Fruit fly (Drosophila melanogaster): ENCODE data around the gene hoe1.

hoe1 gene

dm6 chr2L:4945300-4945699 is 13.1 kb upstream of the hoe1 start, which contains the start of the genes mRpL24 and betaggt-I (continued):
- TF ChIP-seq esg (GFP tag; conservative IDR thresholded peaks at IDR 0.05) = peak; percentile 95
- TF ChIP-seq cato (GFP tag; optimal IDR thresholded peaks at IDR 0.05; ENCODE audit: borderline replicate concordance) = peak; percentile 89
- no peak for TF ChIP-seq abd-A (tag; optimal IDR thresholded peaks at IDR 0.05)
- TF ChIP-seq CG18011 (GFP tag; optimal IDR thresholded peaks at IDR 0.05) = peak; percentile 85
- no peak for TF ChIP-seq nau (GFP tag; optimal IDR thresholded peaks at IDR 0.05)
- TF ChIP-seq rib (GFP tag; IDR thresholded peaks at IDR 0.05) = peak; percentile 92
- peak; percentile 99 for TF ChIP-seq vvl (GFP tag; IDR thresholded peaks at IDR 0.05)
- peak; percentile 96 for TF ChIP-seq ap (GFP tag; IDR thresholded peaks at IDR 0.05)
- TF ChIP-seq CG11398 (GFP tag; optimal IDR thresholded peaks at IDR 0.05) = peak; percentile 28
- peak; percentile 95 for TF ChIP-seq nerfin-1 (tag; optimal IDR thresholded peaks at IDR 0.05)
- TF ChIP-seq ems (GFP tag; optimal IDR thresholded peaks at IDR 0.05) = peak; percentile 57
- peak; percentile 95 for TF ChIP-seq CG12942 (GFP tag; optimal IDR thresholded peaks at IDR 0.05)
- peak; percentile 60 for TF ChIP-seq Elba2 (GFP tag; optimal IDR thresholded peaks at IDR 0.05)
- TF ChIP-seq CG3065 (GFP tag; optimal IDR thresholded peaks at IDR 0.05) = peak; percentile 90
- peak; percentile 98 for TF ChIP-seq HmgZ (tag; optimal IDR thresholded peaks at IDR 0.05)
- peak; percentile 95 for TF ChIP-seq Oaz (GFP tag; IDR thresholded peaks at IDR 0.05)
- no peak for TF ChIP-seq inv (GFP tag; IDR thresholded peaks at IDR 0.05; ENCODE audit: partially characterized antibody)
- TF ChIP-seq tup (GFP tag; optimal IDR thresholded peaks at IDR 0.05) = peak; percentile 75
- TF ChIP-seq jing (GFP tag; optimal IDR thresholded peaks at IDR 0.05) = peak; percentile 75
- TF ChIP-seq twi (tag; optimal IDR thresholded peaks at IDR 0.05) = peak; percentile 93
- peak; percentile 98 for TF ChIP-seq Ptx1 (GFP tag; IDR thresholded peaks at IDR 0.05)
- TF ChIP-seq CG8478 (optimal IDR thresholded peaks at IDR 0.05) = no peak
- TF ChIP-seq Pdp1 (GFP tag; optimal IDR thresholded peaks at IDR 0.05) = peak; percentile 72 to 88
- TF ChIP-seq Ets97D (GFP tag; optimal IDR thresholded peaks at IDR 0.05) = peak; percentile 61
- TF ChIP-seq CG32767 (GFP tag; IDR thresholded peaks at IDR 0.05) = peak; percentile 97
- TF ChIP-seq dmrt11E (tag; optimal IDR thresholded peaks at IDR 0.05) = peak; percentile 96
- TF ChIP-seq Hsf (GFP tag; optimal IDR thresholded peaks at IDR 0.05) = peak; percentile 93
- peak; percentile 91 for TF ChIP-seq CG11696 (GFP tag; IDR thresholded peaks at IDR 0.05)
- TF ChIP-seq CG33213 (GFP tag; optimal IDR thresholded peaks at IDR 0.05) = peak; percentile 66
- TF ChIP-seq CG17802 (tag; optimal IDR thresholded peaks at IDR 0.05) = peak; percentile 84
- peak; percentile 83 for TF ChIP-seq CG10959 (GFP tag; IDR thresholded peaks at IDR 0.05)
- peak; percentile 90 for TF ChIP-seq danr (GFP tag; IDR thresholded peaks at IDR 0.05)
- TF ChIP-seq Eip74EF (GFP tag; optimal IDR thresholded peaks at IDR 0.05) = peak in 1 of 2 experiments; percentile 92
- TF ChIP-seq CG4730 (GFP tag; IDR thresholded peaks at IDR 0.05) = peak; percentile 92
- peak; percentile 83 for TF ChIP-seq CG11560 (tag; IDR thresholded peaks at IDR 0.05)
- TF ChIP-seq dm (GFP tag; optimal IDR thresholded peaks at IDR 0.05) = peak; percentile 67
- no peak for TF ChIP-seq Doc3 (GFP tag; IDR thresholded peaks at IDR 0.05; ENCODE audit: partially characterized antibody)
- TF ChIP-seq CG11456 (GFP tag; IDR thresholded peaks at IDR 0.05) = peak; percentile 94
- peak; percentile 72 for TF ChIP-seq pnt (GFP tag; optimal IDR thresholded peaks at IDR 0.05)
- peak; percentile 96 for TF ChIP-seq CG2120 (GFP tag; optimal IDR thresholded peaks at IDR 0.05)
- TF ChIP-seq CG14860 (GFP tag; IDR thresholded peaks at IDR 0.05; ENCODE audit: partially characterized antibody) = 0 out of 3 replicates have a peak, but pooled peaks have one; percentile 7
- TF ChIP-seq CG11723 (GFP tag; optimal IDR thresholded peaks at IDR 0.05) = no peak
- no peak for TF ChIP-seq sima (GFP tag; optimal IDR thresholded peaks at IDR 0.05)
- TF ChIP-seq CG12236 (GFP tag; optimal IDR thresholded peaks at IDR 0.05) = peak; percentile 50
- peak; percentile 70 for TF ChIP-seq CG3995 (GFP tag; optimal IDR thresholded peaks at IDR 0.05)
- TF ChIP-seq Abd-B (GFP tag; optimal IDR thresholded peaks at IDR 0.05) = peak; percentile 96
- peak; percentile 89 for TF ChIP-seq bowl (GFP tag; IDR thresholded peaks at IDR 0.05)
- TF ChIP-seq Dp (GFP tag; optimal IDR thresholded peaks at IDR 0.05) = peak; percentile 25
- TF ChIP-seq CG32772 (GFP tag; IDR thresholded peaks at IDR 0.05) = peak; percentile 96
- peak; percentile 95 for TF ChIP-seq dmrt99B (tag; optimal IDR thresholded peaks at IDR 0.05)
- TF ChIP-seq tll (GFP tag; optimal IDR thresholded peaks at IDR 0.05) = peak in 1 of 2 experiments; percentile 27

Data from whole organism, embryonic.